Fruit fly (Drosophila melanogaster): ENCODE data around the gene CG34028.

DNA sequence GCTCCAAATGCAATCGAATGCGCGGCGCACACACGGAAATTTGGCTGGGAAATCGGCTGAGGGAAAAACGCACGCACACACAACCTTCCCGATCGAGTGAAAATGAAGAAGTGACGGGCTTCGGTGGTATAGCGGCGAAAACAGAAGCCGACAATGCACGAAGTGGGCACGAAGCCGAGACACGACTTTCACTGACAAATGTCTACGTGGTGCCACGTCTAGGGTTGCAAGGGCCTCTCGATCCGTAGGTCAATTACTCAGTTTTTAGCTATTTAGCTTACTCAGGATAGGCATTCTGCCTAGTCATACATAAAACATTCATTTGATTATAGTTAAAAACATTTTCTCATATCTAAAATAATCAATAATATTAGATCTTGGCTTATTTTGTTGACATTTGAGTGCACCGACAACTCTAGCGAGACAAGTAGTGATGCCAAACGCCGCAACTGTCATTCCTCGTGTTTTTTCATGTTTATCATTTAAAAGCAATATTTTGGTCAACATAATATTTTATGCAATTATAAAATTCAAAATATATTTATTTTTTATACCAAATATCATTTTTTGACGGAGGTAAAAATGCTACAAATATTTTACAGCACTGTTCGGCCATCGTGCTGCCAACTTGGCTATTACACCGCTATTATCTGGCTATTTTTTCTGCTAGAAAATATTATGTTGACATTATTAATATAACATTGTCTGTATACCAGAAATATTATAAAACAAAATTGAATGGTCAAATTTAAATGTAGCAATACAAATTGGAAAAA, 42.4 kb downstream of the CG34028 start:
- TF ChIP-seq Myc (optimal IDR thresholded peaks at IDR 0.05) (no peak), psq (optimal IDR thresholded peaks at IDR 0.05) (no peak), insv (optimal IDR thresholded peaks at IDR 0.05) (no peak), h (optimal IDR thresholded peaks at IDR 0.05) (no peak)
